Worm (Caenorhabditis elegans) whole organism, L4/young adult: ENCODE measurements around the gene cpg-7.

Source experiments
- W03F9.2 ChIP-seq: fragments of 150-350 bp; optimal IDR thresholded peaks from 2 replicates; lab custom pipeline; 2014; ENCODE audit warnings: missing biosample characterization, missing genetic modification characterization
- dao-5 ChIP-seq: sonication (generic microtip); optimal IDR thresholded peaks from 2 replicates; lab custom pipeline; 2016; ENCODE audit warnings: missing genotype, missing genetic modification characterization, moderate library complexity, missing compliant biosample characterization
- him-1 ChIP-seq: sonication (generic microtip); optimal IDR thresholded peaks from 2 replicates; lab custom pipeline; 2016; ENCODE audit warnings: missing genotype, missing genetic modification reagents, missing genetic modification characterization, missing compliant biosample characterization

DNA sequence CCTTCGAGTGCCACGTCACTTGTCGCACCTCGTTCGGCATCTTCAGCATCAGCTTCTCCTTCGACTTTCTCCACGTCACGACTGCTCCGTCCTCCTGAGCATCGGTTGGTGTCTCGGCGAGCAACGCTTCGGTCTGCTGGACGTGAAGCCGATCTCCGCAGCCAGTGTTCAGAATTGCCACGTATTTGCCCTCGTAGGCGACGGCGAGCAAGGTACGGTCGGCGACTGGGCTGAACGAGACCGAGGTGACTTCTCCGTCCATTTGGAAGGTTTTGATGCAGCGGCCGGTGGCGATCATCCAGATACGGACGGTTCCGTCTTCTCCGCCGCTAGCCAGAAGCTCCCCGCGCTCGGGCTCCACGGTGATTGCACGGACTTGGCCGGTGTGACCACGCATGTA lies 43.2 kb upstream of the cpg-7 start:
- TF ChIP-seq W03F9.2 (no peak), him-1 (tag; lab: Kevin White, UChicago) (no peak), dao-5 (tag; lab: Kevin White, UChicago) (no peak)
